Fruit fly (Drosophila melanogaster) whole organism, prepupa: Measurements from ENCODE around the gene Mps1.
A peak's percentile ranks its signal among the peaks of the same experiment; 100 is the strongest.

Source experiments
- CG10631 ChIP-seq: fragments of 200-800 bp; sonication (Bioruptor generic); optimal IDR thresholded peaks from 2 replicates; lab custom pipeline; 2016; ENCODE audit warnings: missing biosample characterization, missing genetic modification characterization
- CG10669 ChIP-seq: fragments of 200-800 bp; sonication (Bioruptor generic); optimal IDR thresholded peaks from 3 replicates; lab custom pipeline; 2018; ENCODE audit warnings: missing biosample characterization, mild to moderate bottlenecking, missing genetic modification characterization, moderate library complexity
- CG11762 ChIP-seq: fragments of 200-800 bp; sonication (Bioruptor generic); optimal IDR thresholded peaks from 3 replicates; lab custom pipeline; 2016; ENCODE audit warnings: missing biosample characterization, missing genetic modification characterization; ENCODE audit not compliant: insufficient read depth
- CG15336 ChIP-seq: fragments of 200-800 bp; sonication (Bioruptor generic); IDR thresholded peaks from 2 replicates; pipeline ENCODE4 v1.3.6; 2022; ENCODE audit warnings: missing biosample characterization, missing genetic modification characterization
- CG1621 ChIP-seq: fragments of 200-800 bp; sonication (Bioruptor generic); optimal IDR thresholded peaks from 3 replicates; lab custom pipeline; 2018; ENCODE audit warnings: missing biosample characterization, mild to moderate bottlenecking, missing genetic modification characterization
- CG31627 ChIP-seq: fragments of 200-800 bp; sonication (Bioruptor generic); optimal IDR thresholded peaks from 3 replicates; lab custom pipeline; 2016; ENCODE audit warnings: missing biosample characterization, missing genetic modification characterization
- CG3919 ChIP-seq: fragments of 200-800 bp; sonication (Bioruptor generic); optimal IDR thresholded peaks from 3 replicates; lab custom pipeline; 2016; ENCODE audit warnings: missing biosample characterization, missing genetic modification characterization
- CG6163 ChIP-seq: fragments of 200-800 bp; sonication (Bioruptor generic); IDR thresholded peaks from 3 replicates; pipeline ENCODE4 v1.3.6; 2022; ENCODE audit warnings: missing biosample characterization, missing genetic modification characterization
- CG6792 ChIP-seq: fragments of 200-800 bp; sonication (Bioruptor generic); optimal IDR thresholded peaks from 3 replicates; lab custom pipeline; 2016; ENCODE audit warnings: missing biosample characterization, missing genetic modification characterization
- CG6854 ChIP-seq: fragments of 200-800 bp; sonication (Bioruptor generic); optimal IDR thresholded peaks from 2 replicates; lab custom pipeline; 2017; ENCODE audit warnings: missing biosample characterization, mild to moderate bottlenecking, missing genetic modification characterization
- CG7368 ChIP-seq: fragments of 200-800 bp; sonication (Bioruptor generic); optimal IDR thresholded peaks from 3 replicates; lab custom pipeline; 2016; ENCODE audit warnings: missing biosample characterization, missing genetic modification characterization
- CG8319 ChIP-seq: fragments of 200-800 bp; sonication (Bioruptor generic); optimal IDR thresholded peaks from 3 replicates; lab custom pipeline; 2016; ENCODE audit warnings: missing biosample characterization, missing genetic modification characterization
- CG8632 ChIP-seq: fragments of 200-800 bp; sonication (Bioruptor generic); optimal IDR thresholded peaks from 3 replicates; lab custom pipeline; 2016; ENCODE audit warnings: missing biosample characterization, missing genetic modification characterization
- CG9139 ChIP-seq: fragments of 200-800 bp; sonication (Bioruptor generic); optimal IDR thresholded peaks from 3 replicates; lab custom pipeline; 2017; ENCODE audit warnings: missing biosample characterization, mild to moderate bottlenecking, missing genetic modification characterization
- Eip78C ChIP-seq: fragments of 200-800 bp; sonication (Bioruptor generic); peaks from one replicate; lab custom pipeline; 2016; ENCODE audit warnings: missing biosample characterization, missing genetic modification characterization
- Eip93F ChIP-seq: fragments of 200-800 bp; sonication (Bioruptor generic); optimal IDR thresholded peaks from 2 replicates; lab custom pipeline; 2016; ENCODE audit warnings: missing biosample characterization, mild to moderate bottlenecking, missing genetic modification characterization
- Ets21C ChIP-seq: fragments of 200-800 bp; sonication (Bioruptor generic); optimal IDR thresholded peaks from 3 replicates; lab custom pipeline; 2016; ENCODE audit warnings: missing biosample characterization, missing genetic modification characterization
- Ets96B ChIP-seq: fragments of 200-800 bp; optimal IDR thresholded peaks from 2 replicates; lab custom pipeline; 2019; ENCODE audit warnings: missing biosample characterization, mild to moderate bottlenecking, missing genetic modification characterization, moderate library complexity
- Gug ChIP-seq: fragments of 200-800 bp; sonication (Bioruptor generic); IDR thresholded peaks from 2 replicates; pipeline ENCODE4 v1.3.6; 2022; ENCODE audit warnings: missing biosample characterization, missing genetic modification characterization
- Hr39 ChIP-seq: fragments of 200-800 bp; sonication (Bioruptor generic); optimal IDR thresholded peaks from 2 replicates; lab custom pipeline; 2016; ENCODE audit warnings: missing biosample characterization, missing genetic modification characterization
- Hr4 ChIP-seq: fragments of 200-800 bp; sonication (Bioruptor generic); optimal IDR thresholded peaks from 3 replicates; lab custom pipeline; 2016; ENCODE audit warnings: missing biosample characterization, missing genetic modification characterization
- Lpt ChIP-seq: fragments of 200-800 bp; sonication (Bioruptor generic); optimal IDR thresholded peaks from 3 replicates; lab custom pipeline; 2016; ENCODE audit warnings: missing biosample characterization, missing genetic modification characterization
- Met ChIP-seq: fragments of 200-800 bp; sonication (Bioruptor generic); optimal IDR thresholded peaks from 3 replicates; lab custom pipeline; 2016; ENCODE audit warnings: missing biosample characterization, missing genetic modification characterization
- OdsH ChIP-seq: fragments of 200-800 bp; sonication (Bioruptor generic); optimal IDR thresholded peaks from 3 replicates; lab custom pipeline; 2016; ENCODE audit warnings: missing biosample characterization, missing genetic modification characterization
- Smox ChIP-seq: fragments of 200-800 bp; sonication (Bioruptor generic); optimal IDR thresholded peaks from 3 replicates; lab custom pipeline; 2016; ENCODE audit warnings: missing biosample characterization, missing genetic modification characterization
- Sox15 ChIP-seq: fragments of 200-800 bp; sonication (Bioruptor generic); optimal IDR thresholded peaks from 3 replicates; lab custom pipeline; 2016; ENCODE audit warnings: missing biosample characterization, missing genetic modification characterization
- achi ChIP-seq: fragments of 200-800 bp; sonication (Bioruptor generic); optimal IDR thresholded peaks from 3 replicates; lab custom pipeline; 2016; ENCODE audit warnings: missing biosample characterization, missing genetic modification characterization
- acj6 ChIP-seq: fragments of 200-800 bp; sonication (Bioruptor generic); optimal IDR thresholded peaks from 3 replicates; lab custom pipeline; 2016; ENCODE audit warnings: missing biosample characterization, missing genetic modification characterization
- cyc ChIP-seq: fragments of 200-800 bp; sonication (Bioruptor generic); optimal IDR thresholded peaks from 3 replicates; lab custom pipeline; 2016; ENCODE audit warnings: missing biosample characterization, missing genetic modification characterization
- dsx ChIP-seq: fragments of 200-800 bp; optimal IDR thresholded peaks from 3 replicates; lab custom pipeline; 2019; ENCODE audit warnings: missing biosample characterization, mild to moderate bottlenecking, missing genetic modification characterization, moderate library complexity; ENCODE audit not compliant: poor library complexity, severe bottlenecking
- fd59A ChIP-seq: fragments of 200-800 bp; sonication (Bioruptor generic); optimal IDR thresholded peaks from 2 replicates; lab custom pipeline; 2017; ENCODE audit warnings: missing biosample characterization, mild to moderate bottlenecking, missing genetic modification characterization, missing genetic modification reagents
- fd85E ChIP-seq: fragments of 200-800 bp; sonication (Bioruptor generic); optimal IDR thresholded peaks from 3 replicates; lab custom pipeline; 2016; ENCODE audit warnings: missing biosample characterization, missing genetic modification characterization
- fkh ChIP-seq: fragments of 200-800 bp; sonication (Bioruptor generic); optimal IDR thresholded peaks from 3 replicates; lab custom pipeline; 2017; ENCODE audit warnings: missing biosample characterization, mild to moderate bottlenecking, missing genetic modification characterization, moderate library complexity
- pdm3 ChIP-seq: fragments of 200-800 bp; sonication (Bioruptor generic); optimal IDR thresholded peaks from 3 replicates; lab custom pipeline; 2016; ENCODE audit warnings: missing biosample characterization, missing genetic modification characterization
- spab ChIP-seq: fragments of 200-800 bp; sonication (Bioruptor generic); optimal IDR thresholded peaks from 2 replicates; lab custom pipeline; 2017; ENCODE audit warnings: missing biosample characterization, mild to moderate bottlenecking, missing genetic modification characterization, missing genetic modification reagents
- svp ChIP-seq: fragments of 200-800 bp; sonication (Bioruptor generic); peaks from one replicate; lab custom pipeline; 2016; ENCODE audit warnings: missing biosample characterization, missing genetic modification characterization
- vri ChIP-seq: fragments of 200-800 bp; sonication (Bioruptor generic); optimal IDR thresholded peaks from 3 replicates; lab custom pipeline; 2016; ENCODE audit warnings: missing biosample characterization, mild to moderate bottlenecking, missing genetic modification characterization

Mps1 gene

dm6 chr3R:17718051-17718693 lies 47.1 kb downstream of the Mps1 start, which contains the start of gene osa (continued):
- TF ChIP-seq CG10631 (GFP tag; lab: Kevin White, UChicago): peak; percentile 2
- peak; percentile 64 for TF ChIP-seq svp (GFP tag; lab: Kevin White, UChicago)
- no peak for TF ChIP-seq Sox15
- TF ChIP-seq OdsH (GFP tag; lab: Kevin White, UChicago): no peak
- no peak for TF ChIP-seq Ets21C (GFP tag; lab: Kevin White, UChicago)
- no peak for TF ChIP-seq CG6854 (GFP tag; lab: Kevin White, UChicago)
- no peak for TF ChIP-seq CG1621 (tag; lab: Kevin White, UChicago)
- TF ChIP-seq cyc (GFP tag; lab: Kevin White, UChicago): no peak
- TF ChIP-seq Hr4 (GFP tag; lab: Kevin White, UChicago): no peak
- TF ChIP-seq Gug (GFP tag; lab: Robert Waterston, UW): no peak
- peak; percentile 27 for TF ChIP-seq Smox (GFP tag; lab: Kevin White, UChicago)
- no peak for TF ChIP-seq Met (GFP tag; lab: Kevin White, UChicago)
- no peak for TF ChIP-seq CG8632 (GFP tag; lab: Kevin White, UChicago)
- TF ChIP-seq CG6792 (GFP tag; lab: Kevin White, UChicago): no peak
- no peak for TF ChIP-seq CG6163 (GFP tag; lab: Robert Waterston, UW)
- TF ChIP-seq Ets96B (tag; lab: Kevin White, UChicago): no peak
- TF ChIP-seq CG3919: peak; percentile 20
- TF ChIP-seq acj6 (GFP tag; lab: Kevin White, UChicago): no peak
- peak; percentile 3 for TF ChIP-seq CG9139 (GFP tag; lab: Kevin White, UChicago)
- TF ChIP-seq spab: no peak
- no peak for TF ChIP-seq Lpt
- TF ChIP-seq Eip93F (GFP tag; lab: Kevin White, UChicago): no peak
- TF ChIP-seq vri (GFP tag; lab: Kevin White, UChicago): no peak
- no peak for TF ChIP-seq CG10669 (GFP tag; lab: Kevin White, UChicago)
- TF ChIP-seq fd59A (GFP tag; lab: Kevin White, UChicago): no peak
- no peak for TF ChIP-seq dsx (GFP tag; lab: Kevin White, UChicago)
- no peak for TF ChIP-seq CG15336 (GFP tag; lab: Robert Waterston, UW)
- TF ChIP-seq fkh: no peak
- TF ChIP-seq CG8319 (GFP tag; lab: Kevin White, UChicago): no peak
- no peak for TF ChIP-seq CG11762
- no peak for TF ChIP-seq fd85E (GFP tag; lab: Kevin White, UChicago)
- TF ChIP-seq Hr39 (GFP tag; lab: Kevin White, UChicago): peak; percentile 19
- TF ChIP-seq CG31627: no peak
- TF ChIP-seq achi (GFP tag; lab: Kevin White, UChicago): no peak
- no peak for TF ChIP-seq CG7368 (GFP tag; lab: Kevin White, UChicago)
- TF ChIP-seq, all 60 proteins: peak for 11

- no peak for TF ChIP-seq CG31627
- TF ChIP-seq pdm3 (GFP tag; lab: Kevin White, UChicago): no peak
- peak; percentile 18 for TF ChIP-seq Eip78C (GFP tag; lab: Kevin White, UChicago)
These were observed 47.9 kb downstream of the Mps1 start, which contains the start of gene Pxt for dm6 chr3R:17718760-17719625. TSS of gene Pxt (plus strand) at chr3R:17719454.
